Worm (Caenorhabditis elegans) whole organism, L4/young adult: Measurements from ENCODE around the gene F41E6.17.

ENCODE experiments used
- W03F9.2 ChIP-seq: fragments of 150-350 bp; optimal IDR thresholded peaks from 2 replicates; lab custom pipeline; 2014; ENCODE audit warnings: missing biosample characterization, missing genetic modification characterization
- dao-5 ChIP-seq: sonication (generic microtip); optimal IDR thresholded peaks from 2 replicates; lab custom pipeline; 2016; ENCODE audit warnings: missing genotype, missing genetic modification characterization, moderate library complexity, missing compliant biosample characterization

DNA sequence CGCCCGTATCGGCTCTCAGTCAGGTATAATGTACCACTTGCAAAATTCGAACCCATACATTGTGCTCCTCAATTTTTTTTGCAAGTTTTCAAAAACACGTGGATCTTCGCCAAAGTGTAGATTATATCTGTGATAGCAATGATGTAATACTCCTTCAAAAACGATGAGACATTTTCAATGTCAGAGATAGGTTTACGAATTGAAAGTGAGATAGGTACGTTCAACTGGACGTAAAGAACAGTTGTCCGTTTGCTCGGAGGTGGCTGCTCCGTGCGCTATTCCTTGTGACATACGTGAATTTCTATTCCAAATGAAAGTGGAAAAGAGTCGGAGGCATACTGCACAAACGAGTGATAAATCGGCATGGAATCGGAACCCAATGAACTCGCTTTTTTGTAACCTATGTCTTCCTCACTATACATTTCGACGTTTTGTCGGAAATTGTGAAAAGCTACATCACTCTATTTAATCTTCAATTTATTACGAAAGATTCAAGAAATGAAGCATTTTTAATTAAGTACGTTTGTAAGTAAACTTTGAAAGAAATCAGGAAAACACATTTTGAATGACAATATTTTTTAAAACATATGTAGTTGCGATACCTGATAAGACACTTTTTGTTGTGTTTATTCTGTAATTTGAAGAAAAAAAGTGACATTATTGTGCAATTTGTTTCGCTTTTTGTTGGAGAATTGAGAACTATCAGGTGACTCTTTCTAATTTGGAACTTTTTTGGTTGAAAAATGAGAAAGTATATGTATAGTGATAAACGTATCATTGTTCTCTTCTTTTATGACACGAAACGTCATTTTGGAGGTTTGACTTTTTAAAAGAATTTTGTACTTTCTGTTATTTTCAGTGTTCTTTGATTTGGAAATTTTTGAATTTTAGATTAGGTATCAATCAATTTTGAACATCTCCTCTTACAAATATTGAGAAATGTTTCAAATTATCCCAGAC lies 30.8 kb downstream of the F41E6.17 start:
- no peak for TF ChIP-seq dao-5
- TF ChIP-seq W03F9.2 (tag; lab: Kevin White, UChicago) = no peak
